Worm (Caenorhabditis elegans) whole organism, L2 larva: ENCODE data around the gene Y45G5AM.6.

ENCODE experiments used
- F13H6.1 ChIP-seq: sonication (generic microtip); optimal IDR thresholded peaks from 2 replicates; lab custom pipeline; 2016; ENCODE audit warnings: missing genetic modification characterization, missing compliant biosample characterization
- R02D3.7 ChIP-seq: fragments of 150-350 bp; optimal IDR thresholded peaks from 2 replicates; lab custom pipeline; 2014; ENCODE audit warnings: missing biosample characterization, missing genetic modification characterization
- ZK546.5 ChIP-seq: sonication (generic microtip); optimal IDR thresholded peaks from 2 replicates; lab custom pipeline; 2017; ENCODE audit warnings: missing biosample characterization, missing genetic modification characterization
- ama-1 ChIP-seq: fragments of 150-350 bp; optimal IDR thresholded peaks from 2 replicates; lab custom pipeline; 2018; ENCODE audit warnings: inconsistent platforms
- ceh-16 ChIP-seq: fragments of 150-350 bp; optimal IDR thresholded peaks from 2 replicates; lab custom pipeline; 2014; ENCODE audit warnings: missing biosample characterization, missing genetic modification characterization
- ceh-82 ChIP-seq: fragments of 150-350 bp; optimal IDR thresholded peaks from 2 replicates; lab custom pipeline; 2014; ENCODE audit warnings: missing biosample characterization, missing genetic modification characterization
- crh-2 ChIP-seq: sonication (generic microtip); optimal IDR thresholded peaks from 2 replicates; lab custom pipeline; 2017; ENCODE audit warnings: missing biosample characterization, missing genetic modification characterization
- egl-27 ChIP-seq: sonication (generic microtip); optimal IDR thresholded peaks from 3 replicates; lab custom pipeline; 2017; ENCODE audit warnings: missing biosample characterization, missing genetic modification reagents, missing genetic modification characterization
- elt-1 ChIP-seq: fragments of 150-350 bp; optimal IDR thresholded peaks from 2 replicates; lab custom pipeline; 2014; ENCODE audit warnings: missing biosample characterization, missing genetic modification characterization
- elt-3 ChIP-seq: sonication (generic microtip); optimal IDR thresholded peaks from 2 replicates; lab custom pipeline; 2017; ENCODE audit warnings: missing biosample characterization, missing genetic modification characterization
- fos-1 ChIP-seq: fragments of 150-350 bp; optimal IDR thresholded peaks from 2 replicates; lab custom pipeline; 2014; ENCODE audit warnings: missing biosample characterization, missing genetic modification characterization
- lin-11 ChIP-seq: fragments of 150-350 bp; sonication (generic microtip); optimal IDR thresholded peaks from 2 replicates; lab custom pipeline; 2014; ENCODE audit warnings: missing biosample characterization, missing genetic modification characterization, inconsistent platforms, mixed read lengths
- lin-39 ChIP-seq: fragments of 150-350 bp; optimal IDR thresholded peaks from 2 replicates; lab custom pipeline; 2014; ENCODE audit warnings: missing biosample characterization, missing genetic modification reagents, missing genetic modification characterization
- mdl-1 ChIP-seq, 2 experiments: fragments of 150-350 bp in 1 of 2; sonication (generic microtip) in 1 of 2; optimal IDR thresholded peaks; 2 replicates each; lab custom pipeline; 2017; ENCODE audit warnings: missing biosample characterization in 2 of 2, missing genetic modification characterization in 2 of 2
- nhr-10 ChIP-seq: sonication (generic microtip); optimal IDR thresholded peaks from 2 replicates; lab custom pipeline; 2017; ENCODE audit warnings: missing biosample characterization, missing genetic modification characterization
- nhr-12 ChIP-seq: fragments of 150-350 bp; optimal IDR thresholded peaks from 2 replicates; lab custom pipeline; 2014; ENCODE audit warnings: missing biosample characterization, missing genetic modification characterization
- nhr-129 ChIP-seq: fragments of 150-350 bp; optimal IDR thresholded peaks from 2 replicates; lab custom pipeline; 2014; ENCODE audit warnings: missing biosample characterization, missing genetic modification characterization
- nhr-237 ChIP-seq: fragments of 150-350 bp; optimal IDR thresholded peaks from 2 replicates; lab custom pipeline; 2014; ENCODE audit warnings: missing biosample characterization, missing genetic modification characterization
- nhr-6 ChIP-seq: fragments of 150-350 bp; optimal IDR thresholded peaks from 2 replicates; lab custom pipeline; 2014; ENCODE audit warnings: missing biosample characterization, missing genetic modification characterization
- nhr-77 ChIP-seq: fragments of 150-350 bp; optimal IDR thresholded peaks from 2 replicates; lab custom pipeline; 2014; ENCODE audit warnings: missing biosample characterization, missing genetic modification characterization
- peb-1 ChIP-seq: fragments of 150-350 bp; optimal IDR thresholded peaks from 2 replicates; lab custom pipeline; 2014; ENCODE audit warnings: missing biosample characterization, missing genetic modification characterization
- sem-4 ChIP-seq: fragments of 150-350 bp; optimal IDR thresholded peaks from 2 replicates; lab custom pipeline; 2014; ENCODE audit warnings: missing biosample characterization, missing genetic modification reagents, missing genetic modification characterization
- skn-1 ChIP-seq: sonication (generic microtip); optimal IDR thresholded peaks from 2 replicates; lab custom pipeline; 2017; ENCODE audit warnings: missing biosample characterization, missing genetic modification characterization
- unc-62 ChIP-seq: fragments of 150-350 bp; optimal IDR thresholded peaks from 2 replicates; lab custom pipeline; 2014; ENCODE audit warnings: missing biosample characterization, missing genetic modification reagents, missing genetic modification characterization
- zag-1 ChIP-seq: fragments of 150-350 bp; optimal IDR thresholded peaks from 2 replicates; lab custom pipeline; 2014; ENCODE audit warnings: missing biosample characterization, missing genetic modification characterization
- ztf-1 ChIP-seq: fragments of 200-800 bp; sonication (Bioruptor generic); conservative IDR thresholded peaks from 2 replicates; pipeline ENCODE4 v1.3.6; 2022; ENCODE audit warnings: missing genetic modification characterization, missing compliant biosample characterization
- ztf-4 ChIP-seq: fragments of 150-350 bp; optimal IDR thresholded peaks from 2 replicates; lab custom pipeline; 2014; ENCODE audit warnings: missing biosample characterization, missing genetic modification characterization

Gene Y45G5AM.6

ce11 chrV:4112516-4112915 is 39.6 kb downstream of the Y45G5AM.6 start, which contains the start of gene srw-134:
TSS of gene srw-134 (minus strand) at chrV:4112616.
- no peak for TF ChIP-seq nhr-77 (tag; lab: Kevin White, UChicago)
- no peak for TF ChIP-seq zag-1 (tag; lab: Kevin White, UChicago)
- no peak for TF ChIP-seq ceh-82 (tag; lab: Kevin White, UChicago)
- no peak for TF ChIP-seq lin-11 (tag; lab: Kevin White, UChicago)
- no peak for TF ChIP-seq F13H6.1
- no peak for TF ChIP-seq nhr-237 (tag; lab: Kevin White, UChicago)

DNA sequence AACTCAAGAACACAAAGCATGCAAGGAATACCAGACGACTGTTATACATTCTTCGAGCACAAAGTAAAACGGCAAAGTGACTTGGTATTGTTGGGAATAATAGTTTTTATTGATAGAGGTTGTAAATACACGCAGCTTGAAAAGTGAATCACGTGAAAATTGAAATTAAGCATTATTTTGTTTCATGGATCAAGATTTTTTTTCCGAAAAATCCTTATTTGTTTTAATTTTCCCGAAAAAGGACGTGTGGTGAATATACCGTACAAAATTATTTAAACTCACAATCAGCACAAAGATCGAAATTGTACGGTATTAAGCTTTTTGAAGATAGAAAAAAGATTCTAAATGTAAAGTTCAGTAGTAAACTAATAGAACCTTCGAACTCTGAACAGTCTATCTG is 42.2 kb downstream of the Y45G5AM.6 start, which contains the start of gene clc-18:
TSS of gene clc-18 (minus strand) at position 101 of the 400 bp plus-strand sequence.
- no peak for TF ChIP-seq ztf-1 (GFP tag; lab: Robert Waterston, UW)
- no peak for TF ChIP-seq egl-27 (tag; lab: Kevin White, UChicago)
- no peak for TF ChIP-seq nhr-129 (tag; lab: Kevin White, UChicago)
- no peak for TF ChIP-seq sem-4 (tag; lab: Kevin White, UChicago)
- TF ChIP-seq ztf-4 (tag; lab: Kevin White, UChicago), result no peak
- no peak for TF ChIP-seq fos-1 (tag; lab: Kevin White, UChicago)
- TF ChIP-seq nhr-77 (tag; lab: Kevin White, UChicago), result no peak
- TF ChIP-seq skn-1 (tag; lab: Kevin White, UChicago), result no peak
- TF ChIP-seq ama-1 (lab: Kevin White, UChicago), result no peak
- no peak for TF ChIP-seq nhr-6 (tag; lab: Kevin White, UChicago)
- TF ChIP-seq lin-11 (tag; lab: Kevin White, UChicago), result no peak
- TF ChIP-seq crh-2 (tag; lab: Kevin White, UChicago), result no peak
- no peak for TF ChIP-seq elt-3 (tag; lab: Kevin White, UChicago)
- TF ChIP-seq peb-1 (tag; lab: Kevin White, UChicago), result no peak
- TF ChIP-seq nhr-12 (tag; lab: Kevin White, UChicago), result no peak

ce11 chrV:4106688-4107087 is 45.4 kb downstream of the Y45G5AM.6 start:
- TF ChIP-seq ZK546.5 (tag; lab: Kevin White, UChicago) (no peak), mdl-1 (tag; optimal IDR thresholded peaks at IDR 0.05; lab: Kevin White, UChicago) (no peak), nhr-77 (tag; lab: Kevin White, UChicago) (no peak), R02D3.7 (no peak), elt-1 (tag; lab: Kevin White, UChicago) (no peak), ceh-82 (tag; lab: Kevin White, UChicago) (no peak), sem-4 (tag; lab: Kevin White, UChicago) (no peak), lin-39 (tag; lab: Kevin White, UChicago) (no peak), nhr-10 (tag; lab: Kevin White, UChicago) (no peak), nhr-237 (tag; lab: Kevin White, UChicago) (no peak), ceh-16 (no peak)
- TF ChIP-seq, all 48 proteins: peak for 0

DNA sequence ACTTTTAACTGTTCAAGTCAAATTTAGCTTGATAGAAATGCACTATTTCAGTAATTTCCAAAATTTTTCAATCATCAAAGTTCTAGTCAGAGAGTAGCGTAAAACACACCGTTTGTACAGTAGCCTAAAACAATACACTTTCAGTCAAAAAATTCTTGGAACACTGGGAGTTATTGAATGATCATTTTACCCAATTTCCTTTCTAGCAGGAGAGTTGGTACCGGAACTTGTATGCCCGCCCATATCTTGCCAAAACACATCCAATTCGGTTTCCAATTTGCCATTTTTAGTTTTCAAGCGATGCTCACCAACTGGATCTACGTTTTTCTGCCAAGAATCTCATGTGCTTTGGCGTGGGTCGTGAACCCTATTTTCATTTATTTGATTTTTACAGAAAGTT is 47.8 kb downstream of the Y45G5AM.6 start, which contains the start of gene srj-39:
TSS of gene srj-39 (plus strand) at position 301 of the 400 bp plus-strand sequence.
- no peak for TF ChIP-seq unc-62 (GFP tag; lab: Kevin White, UChicago)
- TF ChIP-seq, all 48 proteins: peak for 0

DNA sequence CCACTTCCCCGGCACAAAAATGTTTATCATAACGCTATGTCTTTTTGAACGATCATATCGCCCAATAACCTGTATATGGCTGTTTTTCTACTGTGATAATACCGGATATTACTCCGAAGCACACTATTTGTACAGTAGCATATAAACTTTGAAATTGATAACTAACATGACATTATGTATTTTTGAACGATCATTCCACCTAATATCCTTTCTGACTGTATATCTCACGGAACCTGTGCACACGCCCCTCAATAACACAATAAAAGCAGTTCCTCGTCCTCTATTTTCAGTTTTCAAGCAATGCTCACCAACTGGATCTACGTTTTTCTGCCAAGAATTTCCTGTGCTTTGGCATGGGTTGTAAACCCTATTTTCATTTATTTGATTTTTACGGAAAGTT is 50.5 kb downstream of the Y45G5AM.6 start, which contains the start of gene srj-40:
TSS of gene srj-40 (plus strand) at position 301 of the 400 bp plus-strand sequence.
- no peak for TF ChIP-seq ceh-82 (tag; lab: Kevin White, UChicago)
